Fruit fly (Drosophila melanogaster) whole organism, prepupa: Measurements from ENCODE around the gene CG44195.

Source experiments
- Blimp-1 ChIP-seq: fragments of 200-800 bp; sonication (Bioruptor generic); optimal IDR thresholded peaks from 3 replicates; lab custom pipeline; 2017; ENCODE audit warnings: missing biosample characterization, missing genetic modification characterization, mild to moderate bottlenecking, moderate library complexity, missing genetic modification reagents
- CG10631 ChIP-seq: fragments of 200-800 bp; sonication (Bioruptor generic); optimal IDR thresholded peaks from 2 replicates; lab custom pipeline; 2016; ENCODE audit warnings: missing biosample characterization, missing genetic modification characterization
- CG11294 ChIP-seq: fragments of 200-800 bp; sonication (Bioruptor generic); IDR thresholded peaks from 2 replicates; pipeline ENCODE4 v1.3.6; 2022; ENCODE audit warnings: missing biosample characterization, missing genetic modification characterization
- CG11762 ChIP-seq: fragments of 200-800 bp; sonication (Bioruptor generic); optimal IDR thresholded peaks from 3 replicates; lab custom pipeline; 2016; ENCODE audit warnings: missing biosample characterization, missing genetic modification characterization; ENCODE audit not compliant: insufficient read depth
- CG11902 ChIP-seq: fragments of 200-800 bp; sonication (Bioruptor generic); optimal IDR thresholded peaks from 3 replicates; lab custom pipeline; 2016; ENCODE audit warnings: missing biosample characterization, missing genetic modification characterization
- CG15336 ChIP-seq: fragments of 200-800 bp; sonication (Bioruptor generic); IDR thresholded peaks from 2 replicates; pipeline ENCODE4 v1.3.6; 2022; ENCODE audit warnings: missing biosample characterization, missing genetic modification characterization
- CG1621 ChIP-seq: fragments of 200-800 bp; sonication (Bioruptor generic); optimal IDR thresholded peaks from 3 replicates; lab custom pipeline; 2018; ENCODE audit warnings: missing biosample characterization, mild to moderate bottlenecking, missing genetic modification characterization
- CG16779 ChIP-seq: fragments of 200-800 bp; sonication (Bioruptor generic); optimal IDR thresholded peaks from 3 replicates; lab custom pipeline; 2017; ENCODE audit warnings: missing biosample characterization, mild to moderate bottlenecking, missing genetic modification characterization
- CG31627 ChIP-seq: fragments of 200-800 bp; sonication (Bioruptor generic); optimal IDR thresholded peaks from 3 replicates; lab custom pipeline; 2016; ENCODE audit warnings: missing biosample characterization, missing genetic modification characterization
- CG32006 ChIP-seq: fragments of 200-800 bp; sonication (Bioruptor generic); optimal IDR thresholded peaks from 3 replicates; lab custom pipeline; 2017; ENCODE audit warnings: missing biosample characterization, mild to moderate bottlenecking, missing genetic modification characterization
- CG3919 ChIP-seq: fragments of 200-800 bp; sonication (Bioruptor generic); optimal IDR thresholded peaks from 3 replicates; lab custom pipeline; 2016; ENCODE audit warnings: missing biosample characterization, missing genetic modification characterization
- CG4318 ChIP-seq: fragments of 200-800 bp; sonication (Bioruptor generic); optimal IDR thresholded peaks from 3 replicates; lab custom pipeline; 2017; ENCODE audit warnings: missing biosample characterization, mild to moderate bottlenecking, missing genetic modification characterization
- CG6276 ChIP-seq: fragments of 200-800 bp; sonication (Bioruptor generic); optimal IDR thresholded peaks from 2 replicates; lab custom pipeline; 2017; ENCODE audit warnings: missing biosample characterization, mild to moderate bottlenecking, missing genetic modification characterization
- CG6854 ChIP-seq: fragments of 200-800 bp; sonication (Bioruptor generic); optimal IDR thresholded peaks from 2 replicates; lab custom pipeline; 2017; ENCODE audit warnings: missing biosample characterization, mild to moderate bottlenecking, missing genetic modification characterization
- CG7368 ChIP-seq: fragments of 200-800 bp; sonication (Bioruptor generic); optimal IDR thresholded peaks from 3 replicates; lab custom pipeline; 2016; ENCODE audit warnings: missing biosample characterization, missing genetic modification characterization
- CG8119 ChIP-seq: fragments of 200-800 bp; sonication (Bioruptor generic); IDR thresholded peaks from 3 replicates; pipeline ENCODE4 v1.3.6; 2022; ENCODE audit warnings: missing biosample characterization, missing genetic modification characterization
- CG8319 ChIP-seq: fragments of 200-800 bp; sonication (Bioruptor generic); optimal IDR thresholded peaks from 3 replicates; lab custom pipeline; 2016; ENCODE audit warnings: missing biosample characterization, missing genetic modification characterization
- CG8632 ChIP-seq: fragments of 200-800 bp; sonication (Bioruptor generic); optimal IDR thresholded peaks from 3 replicates; lab custom pipeline; 2016; ENCODE audit warnings: missing biosample characterization, missing genetic modification characterization
- CG9139 ChIP-seq: fragments of 200-800 bp; sonication (Bioruptor generic); optimal IDR thresholded peaks from 3 replicates; lab custom pipeline; 2017; ENCODE audit warnings: missing biosample characterization, mild to moderate bottlenecking, missing genetic modification characterization
- Eip75B ChIP-seq: fragments of 200-800 bp; sonication (Bioruptor generic); optimal IDR thresholded peaks from 3 replicates; lab custom pipeline; 2016; ENCODE audit warnings: missing biosample characterization, missing genetic modification characterization
- Eip78C ChIP-seq: fragments of 200-800 bp; sonication (Bioruptor generic); peaks from one replicate; lab custom pipeline; 2016; ENCODE audit warnings: missing biosample characterization, missing genetic modification characterization
- Ets21C ChIP-seq: fragments of 200-800 bp; sonication (Bioruptor generic); optimal IDR thresholded peaks from 3 replicates; lab custom pipeline; 2016; ENCODE audit warnings: missing biosample characterization, missing genetic modification characterization
- Ets96B ChIP-seq: fragments of 200-800 bp; optimal IDR thresholded peaks from 2 replicates; lab custom pipeline; 2019; ENCODE audit warnings: missing biosample characterization, mild to moderate bottlenecking, missing genetic modification characterization, moderate library complexity
- Gug ChIP-seq: fragments of 200-800 bp; sonication (Bioruptor generic); IDR thresholded peaks from 2 replicates; pipeline ENCODE4 v1.3.6; 2022; ENCODE audit warnings: missing biosample characterization, missing genetic modification characterization
- Hr38 ChIP-seq: sonication (Bioruptor generic); optimal IDR thresholded peaks from 2 replicates; lab custom pipeline; 2016; ENCODE audit warnings: missing biosample characterization, missing genetic modification characterization
- Hr39 ChIP-seq: fragments of 200-800 bp; sonication (Bioruptor generic); optimal IDR thresholded peaks from 2 replicates; lab custom pipeline; 2016; ENCODE audit warnings: missing biosample characterization, missing genetic modification characterization
- Hr4 ChIP-seq: fragments of 200-800 bp; sonication (Bioruptor generic); optimal IDR thresholded peaks from 3 replicates; lab custom pipeline; 2016; ENCODE audit warnings: missing biosample characterization, missing genetic modification characterization
- Lpt ChIP-seq: fragments of 200-800 bp; sonication (Bioruptor generic); optimal IDR thresholded peaks from 3 replicates; lab custom pipeline; 2016; ENCODE audit warnings: missing biosample characterization, missing genetic modification characterization
- Met ChIP-seq: fragments of 200-800 bp; sonication (Bioruptor generic); optimal IDR thresholded peaks from 3 replicates; lab custom pipeline; 2016; ENCODE audit warnings: missing biosample characterization, missing genetic modification characterization
- OdsH ChIP-seq: fragments of 200-800 bp; sonication (Bioruptor generic); optimal IDR thresholded peaks from 3 replicates; lab custom pipeline; 2016; ENCODE audit warnings: missing biosample characterization, missing genetic modification characterization
- Smox ChIP-seq: fragments of 200-800 bp; sonication (Bioruptor generic); optimal IDR thresholded peaks from 3 replicates; lab custom pipeline; 2016; ENCODE audit warnings: missing biosample characterization, missing genetic modification characterization
- Sox102F ChIP-seq: fragments of 200-800 bp; sonication (Bioruptor generic); optimal IDR thresholded peaks from 2 replicates; lab custom pipeline; 2016; ENCODE audit warnings: missing biosample characterization, mild to moderate bottlenecking, missing genetic modification characterization
- Sox15 ChIP-seq: fragments of 200-800 bp; sonication (Bioruptor generic); optimal IDR thresholded peaks from 3 replicates; lab custom pipeline; 2016; ENCODE audit warnings: missing biosample characterization, missing genetic modification characterization
- acj6 ChIP-seq: fragments of 200-800 bp; sonication (Bioruptor generic); optimal IDR thresholded peaks from 3 replicates; lab custom pipeline; 2016; ENCODE audit warnings: missing biosample characterization, missing genetic modification characterization
- cyc ChIP-seq: fragments of 200-800 bp; sonication (Bioruptor generic); optimal IDR thresholded peaks from 3 replicates; lab custom pipeline; 2016; ENCODE audit warnings: missing biosample characterization, missing genetic modification characterization
- dsx ChIP-seq: fragments of 200-800 bp; optimal IDR thresholded peaks from 3 replicates; lab custom pipeline; 2019; ENCODE audit warnings: missing biosample characterization, mild to moderate bottlenecking, missing genetic modification characterization, moderate library complexity; ENCODE audit not compliant: poor library complexity, severe bottlenecking
- eg ChIP-seq: fragments of 200-800 bp; sonication (Bioruptor generic); IDR thresholded peaks from 3 replicates; pipeline ENCODE4 v1.3.6; 2022; ENCODE audit warnings: missing biosample characterization, missing genetic modification characterization
- esn ChIP-seq: fragments of 200-800 bp; sonication (Bioruptor generic); optimal IDR thresholded peaks from 2 replicates; lab custom pipeline; 2016; ENCODE audit warnings: missing biosample characterization, mild to moderate bottlenecking, missing genetic modification characterization, moderate library complexity
- fd59A ChIP-seq: fragments of 200-800 bp; sonication (Bioruptor generic); optimal IDR thresholded peaks from 2 replicates; lab custom pipeline; 2017; ENCODE audit warnings: missing biosample characterization, mild to moderate bottlenecking, missing genetic modification characterization, missing genetic modification reagents
- fd85E ChIP-seq: fragments of 200-800 bp; sonication (Bioruptor generic); optimal IDR thresholded peaks from 3 replicates; lab custom pipeline; 2016; ENCODE audit warnings: missing biosample characterization, missing genetic modification characterization
- fkh ChIP-seq: fragments of 200-800 bp; sonication (Bioruptor generic); optimal IDR thresholded peaks from 3 replicates; lab custom pipeline; 2017; ENCODE audit warnings: missing biosample characterization, mild to moderate bottlenecking, missing genetic modification characterization, moderate library complexity
- lz ChIP-seq: fragments of 200-800 bp; sonication (Bioruptor generic); optimal IDR thresholded peaks from 3 replicates; lab custom pipeline; 2016; ENCODE audit warnings: missing biosample characterization, missing genetic modification characterization
- net ChIP-seq: fragments of 200-800 bp; sonication (Bioruptor generic); optimal IDR thresholded peaks from 3 replicates; lab custom pipeline; 2016; ENCODE audit warnings: missing biosample characterization, missing genetic modification characterization
- pdm3 ChIP-seq: fragments of 200-800 bp; sonication (Bioruptor generic); optimal IDR thresholded peaks from 3 replicates; lab custom pipeline; 2016; ENCODE audit warnings: missing biosample characterization, missing genetic modification characterization
- salr ChIP-seq, 2 experiments: fragments of 200-800 bp; sonication (Bioruptor generic); optimal IDR thresholded peaks; 3 replicates each; lab custom pipeline; 2016 to 2018; ENCODE audit warnings: missing biosample characterization in 2 of 2, missing genetic modification characterization in 2 of 2, mild to moderate bottlenecking in 1 of 2
- spab ChIP-seq: fragments of 200-800 bp; sonication (Bioruptor generic); optimal IDR thresholded peaks from 2 replicates; lab custom pipeline; 2017; ENCODE audit warnings: missing biosample characterization, mild to moderate bottlenecking, missing genetic modification characterization, missing genetic modification reagents
- ss ChIP-seq, 2 experiments: fragments of 200-800 bp; sonication (Bioruptor generic); optimal IDR thresholded peaks; 2 replicates in 1 of 2; 3 replicates in 1 of 2; lab custom pipeline; 2017 to 2018; ENCODE audit warnings: mild to moderate bottlenecking in 2 of 2, missing biosample characterization in 2 of 2, missing genetic modification characterization in 2 of 2, moderate library complexity in 1 of 2
- svp ChIP-seq: fragments of 200-800 bp; sonication (Bioruptor generic); peaks from one replicate; lab custom pipeline; 2016; ENCODE audit warnings: missing biosample characterization, missing genetic modification characterization
- vri ChIP-seq: fragments of 200-800 bp; sonication (Bioruptor generic); optimal IDR thresholded peaks from 3 replicates; lab custom pipeline; 2016; ENCODE audit warnings: missing biosample characterization, mild to moderate bottlenecking, missing genetic modification characterization

The CG44195 gene

dm6 chr3L:7614226-7614625, 81.2 kb downstream of the CG44195 start (continued):
- TF ChIP-seq Sox15 = peak; percentile 41
- TF ChIP-seq spab (GFP tag; lab: Kevin White, UChicago) = peak; percentile 39
- TF ChIP-seq Smox (GFP tag; lab: Kevin White, UChicago) = peak; percentile 75
- TF ChIP-seq CG9139 = peak; percentile 37
- TF ChIP-seq CG15336 (GFP tag; lab: Robert Waterston, UW) = peak; percentile 66
- TF ChIP-seq Hr4 (GFP tag; lab: Kevin White, UChicago) = peak; percentile 69
- peak; percentile 93 for TF ChIP-seq Eip78C
- peak; percentile 42 for TF ChIP-seq CG7368 (GFP tag; lab: Kevin White, UChicago)
- TF ChIP-seq CG8319 = peak; percentile 30
- TF ChIP-seq CG32006 = peak; percentile 64
- peak; percentile 69 for TF ChIP-seq OdsH (GFP tag; lab: Kevin White, UChicago)
- peak; percentile 42 for TF ChIP-seq dsx
- peak; percentile 27; the same call in 1 of the 2 replicates for TF ChIP-seq Gug (GFP tag; lab: Robert Waterston, UW)
- TF ChIP-seq vri = peak; percentile 71
- TF ChIP-seq Ets96B (tag; lab: Kevin White, UChicago) = peak; percentile 62
- peak; percentile 70 for TF ChIP-seq Ets21C

dm6 chr3L:7611229-7611628, 84.2 kb downstream of the CG44195 start:
- TF ChIP-seq CG6276 (GFP tag; lab: Kevin White, UChicago) (peak; percentile 65), CG11762 (GFP tag; lab: Kevin White, UChicago) (peak; percentile 18), lz (GFP tag; lab: Kevin White, UChicago) (no peak), net (peak; percentile 54), CG6854 (GFP tag; lab: Kevin White, UChicago) (no peak), CG1621 (tag; lab: Kevin White, UChicago) (peak; percentile 32), Blimp-1 (GFP tag; lab: Kevin White, UChicago) (no peak), CG8119 (GFP tag; lab: Robert Waterston, UW) (peak; percentile 81), Ets21C (no peak), Sox102F (GFP tag; lab: Kevin White, UChicago) (no peak), Hr39 (GFP tag; lab: Kevin White, UChicago) (no peak), cyc (no peak), CG15336 (GFP tag; lab: Robert Waterston, UW) (peak; percentile 84), pdm3 (GFP tag; lab: Kevin White, UChicago) (peak; percentile 43), fd85E (GFP tag; lab: Kevin White, UChicago) (no peak), ss (GFP tag; optimal IDR thresholded peaks at IDR 0.05; lab: Kevin White, UChicago) (peak in 1 of 2 experiments; percentile 26), fd59A (GFP tag; lab: Kevin White, UChicago) (peak; percentile 38), CG3919 (GFP tag; lab: Kevin White, UChicago) (peak; percentile 78), OdsH (GFP tag; lab: Kevin White, UChicago) (peak; percentile 73), CG11902 (no peak), esn (GFP tag; lab: Kevin White, UChicago) (peak; percentile 13), Lpt (GFP tag; lab: Kevin White, UChicago) (peak; percentile 79), svp (peak; percentile 42), Met (peak; percentile 23), Hr4 (GFP tag; lab: Kevin White, UChicago) (peak; percentile 76), Eip78C (peak; percentile 91), CG4318 (GFP tag; lab: Kevin White, UChicago) (peak; percentile 62), salr (GFP tag; optimal IDR thresholded peaks at IDR 0.05; lab: Kevin White, UChicago) (peak; percentile 18 to 74), CG32006 (peak; percentile 78), Hr38 (GFP tag; lab: Kevin White, UChicago) (no peak), CG11294 (GFP tag; lab: Robert Waterston, UW) (peak; percentile 16; the same call in 1 of the 2 replicates), CG8632 (GFP tag; lab: Kevin White, UChicago) (peak; percentile 5), fkh (GFP tag; lab: Kevin White, UChicago) (no peak), Ets96B (tag; lab: Kevin White, UChicago) (peak; percentile 79), CG16779 (tag; lab: Kevin White, UChicago) (peak; percentile 33), CG10631 (GFP tag; lab: Kevin White, UChicago) (peak; percentile 84), Gug (GFP tag; lab: Robert Waterston, UW) (peak; percentile 68), acj6 (GFP tag; lab: Kevin White, UChicago) (peak; percentile 66), spab (GFP tag; lab: Kevin White, UChicago) (peak; percentile 41), Eip75B (peak; percentile 37), dsx (peak; percentile 58), CG31627 (GFP tag; lab: Kevin White, UChicago) (no peak), eg (GFP tag; lab: Robert Waterston, UW) (peak; percentile 83)
